Fruit fly (Drosophila melanogaster): ENCODE results near the gene yrt.

Gene yrt

dm6 chr3R:13433623-13434022 is 1.2 kb downstream of the yrt start:
- TF ChIP-seq Clk (GFP tag; optimal IDR thresholded peaks at IDR 0.05) (no peak), cnc (optimal IDR thresholded peaks at IDR 0.05) (no peak), CG33017 (tag; optimal IDR thresholded peaks at IDR 0.05) (peak; percentile 72), bab1 (GFP tag; optimal IDR thresholded peaks at IDR 0.05) (peak; percentile 93), CG7045 (GFP tag; optimal IDR thresholded peaks at IDR 0.05) (no peak), cic (GFP tag; optimal IDR thresholded peaks at IDR 0.05) (no peak), toe (GFP tag; optimal IDR thresholded peaks at IDR 0.05) (peak; percentile 36), CG5204 (GFP tag; optimal IDR thresholded peaks at IDR 0.05) (peak; percentile 64), CG12768 (GFP tag; optimal IDR thresholded peaks at IDR 0.05) (no peak), Crg-1 (GFP tag; optimal IDR thresholded peaks at IDR 0.05) (peak; percentile 47), CG11617 (GFP tag; optimal IDR thresholded peaks at IDR 0.05) (peak; percentile 66), Mnt (GFP tag; optimal IDR thresholded peaks at IDR 0.05) (peak; percentile 28), pad (GFP tag; optimal IDR thresholded peaks at IDR 0.05) (no peak), CG1620 (GFP tag; optimal IDR thresholded peaks at IDR 0.05) (peak; percentile 64), tj (GFP tag; optimal IDR thresholded peaks at IDR 0.05) (peak; percentile 53), CG7101 (tag; optimal IDR thresholded peaks at IDR 0.05) (peak; percentile 66), kay (GFP tag; ENCODE audit: borderline replicate concordance) (peak; percentile 49), Hr96 (GFP tag; optimal IDR thresholded peaks at IDR 0.05) (no peak), ovo (GFP tag; optimal IDR thresholded peaks at IDR 0.05) (no peak), CG14711 (tag; optimal IDR thresholded peaks at IDR 0.05) (peak; percentile 57)

dm6 chr3R:13428341-13429040 is 6.3 kb downstream of the yrt start:
- TF ChIP-seq ovo (GFP tag; optimal IDR thresholded peaks at IDR 0.05), result no peak
- peak; percentile 11 for TF ChIP-seq bab1 (GFP tag; optimal IDR thresholded peaks at IDR 0.05)

dm6 chr3R:13425470-13426033 is 9.2 kb downstream of the yrt start, which contains the start of gene Act87E:
Act87E (plus strand) TSS chr3R:13425983.
- no peak for TF ChIP-seq Mnt (GFP tag; optimal IDR thresholded peaks at IDR 0.05)
- no peak for TF ChIP-seq toe (GFP tag; optimal IDR thresholded peaks at IDR 0.05)
- no peak for TF ChIP-seq bab1 (GFP tag; optimal IDR thresholded peaks at IDR 0.05)
- TF ChIP-seq CG11617 (GFP tag; optimal IDR thresholded peaks at IDR 0.05), result no peak
- TF ChIP-seq CG33017 (tag; optimal IDR thresholded peaks at IDR 0.05), result no peak
- TF ChIP-seq pad (GFP tag; optimal IDR thresholded peaks at IDR 0.05), result no peak
- TF ChIP-seq cnc (optimal IDR thresholded peaks at IDR 0.05), result no peak
- TF ChIP-seq Crg-1 (GFP tag; optimal IDR thresholded peaks at IDR 0.05), result no peak
- no peak for TF ChIP-seq Hr96 (GFP tag; optimal IDR thresholded peaks at IDR 0.05)
- no peak for TF ChIP-seq kay (GFP tag; ENCODE audit: borderline replicate concordance)
- TF ChIP-seq cic (GFP tag; optimal IDR thresholded peaks at IDR 0.05), result no peak
- no peak for TF ChIP-seq CG12768 (GFP tag; optimal IDR thresholded peaks at IDR 0.05)
- no peak for TF ChIP-seq ovo (GFP tag; optimal IDR thresholded peaks at IDR 0.05)
- TF ChIP-seq Clk (GFP tag; optimal IDR thresholded peaks at IDR 0.05), result no peak
- no peak for TF ChIP-seq tj (GFP tag; optimal IDR thresholded peaks at IDR 0.05)
- TF ChIP-seq CG5204 (GFP tag; optimal IDR thresholded peaks at IDR 0.05), result no peak

- TF ChIP-seq bab1 (GFP tag; optimal IDR thresholded peaks at IDR 0.05), result no peak
- TF ChIP-seq Mnt (GFP tag; optimal IDR thresholded peaks at IDR 0.05), result no peak
- TF ChIP-seq Hr96 (GFP tag; optimal IDR thresholded peaks at IDR 0.05), result no peak
- no peak for TF ChIP-seq CG12768 (GFP tag; optimal IDR thresholded peaks at IDR 0.05)
- TF ChIP-seq CG5204 (GFP tag; optimal IDR thresholded peaks at IDR 0.05), result no peak
- TF ChIP-seq cic (GFP tag; optimal IDR thresholded peaks at IDR 0.05), result no peak
- TF ChIP-seq CG7101 (tag; optimal IDR thresholded peaks at IDR 0.05), result no peak
Measured at dm6 chr3R:13422178-13422577, 12.6 kb downstream of the yrt start.

dm6 chr3R:13419979-13420378 is 14.8 kb downstream of the yrt start, which contains the start of gene Ir87a:
Ir87a (plus strand) TSS chr3R:13420279.
- TF ChIP-seq pad (GFP tag; optimal IDR thresholded peaks at IDR 0.05) (no peak), CG14711 (tag; optimal IDR thresholded peaks at IDR 0.05) (no peak), tj (GFP tag; optimal IDR thresholded peaks at IDR 0.05) (no peak), CG1620 (GFP tag; optimal IDR thresholded peaks at IDR 0.05) (no peak), toe (GFP tag; optimal IDR thresholded peaks at IDR 0.05) (no peak), CG11617 (GFP tag; optimal IDR thresholded peaks at IDR 0.05) (no peak), cnc (optimal IDR thresholded peaks at IDR 0.05) (no peak), CG7101 (tag; optimal IDR thresholded peaks at IDR 0.05) (no peak), CG7045 (GFP tag; optimal IDR thresholded peaks at IDR 0.05) (no peak), bab1 (GFP tag; optimal IDR thresholded peaks at IDR 0.05) (no peak), CG5204 (GFP tag; optimal IDR thresholded peaks at IDR 0.05) (no peak), Mnt (GFP tag; optimal IDR thresholded peaks at IDR 0.05) (no peak), Clk (GFP tag; optimal IDR thresholded peaks at IDR 0.05) (no peak), CG33017 (tag; optimal IDR thresholded peaks at IDR 0.05) (no peak), ovo (GFP tag; optimal IDR thresholded peaks at IDR 0.05) (no peak)

- TF ChIP-seq toe (GFP tag; optimal IDR thresholded peaks at IDR 0.05), result no peak
Measured at dm6 chr3R:13417067-13417595, 17.7 kb downstream of the yrt start.
